Worm (Caenorhabditis elegans) whole organism, dauer: ENCODE results near the gene spp-12.

ENCODE experiments used
- unc-62 ChIP-seq: sonication (generic microtip); optimal IDR thresholded peaks from 2 replicates; lab custom pipeline; 2017; ENCODE audit warnings: missing biosample characterization, missing genetic modification reagents, missing genetic modification characterization

spp-12 gene

ce11 chrV:13878226-13878625 lies 11.4 kb upstream of the spp-12 start:
- TF ChIP-seq unc-62: no peak

ce11 chrV:13879241-13879640 lies 10.4 kb upstream of the spp-12 start, which contains the start of gene lbp-7:
Gene lbp-7 (plus strand): TSS chrV:13879552.
- no peak for TF ChIP-seq unc-62

- no peak for TF ChIP-seq unc-62
Observed at ce11 chrV:13880163-13880562, 9.5 kb upstream of the spp-12 start.

- TF ChIP-seq unc-62: no peak
Observed at ce11 chrV:13880607-13881006, 9.0 kb upstream of the spp-12 start, which contains the start of gene T22G5.3. Gene T22G5.3 (plus strand): TSS chrV:13880907.

- no peak for TF ChIP-seq unc-62
Observed at ce11 chrV:13887358-13887757, 2.3 kb upstream of the spp-12 start, which contains the start of gene srsx-19. Gene srsx-19 (plus strand): TSS chrV:13887658.

- no peak for TF ChIP-seq unc-62
Observed at ce11 chrV:13890473-13890872, 857 bp downstream of the spp-12 start, which contains the start of gene lbp-8. Gene lbp-8 (plus strand): TSS chrV:13890773.

- TF ChIP-seq unc-62: no peak
Observed at ce11 chrV:13891489-13891888, 1.9 kb downstream of the spp-12 start.

- TF ChIP-seq unc-62: no peak
Observed at ce11 chrV:13892457-13893375, 3.1 kb downstream of the spp-12 start, which contains the start of gene sptl-3. Gene sptl-3 (plus strand): TSS chrV:13893325.

ce11 chrV:13893583-13893982 lies 4.0 kb downstream of the spp-12 start:
- TF ChIP-seq unc-62: no peak

ce11 chrV:13898356-13898755 lies 8.7 kb downstream of the spp-12 start, which contains the start of gene cyp-35C1:
Gene cyp-35C1 (minus strand): TSS chrV:13898487.
- no peak for TF ChIP-seq unc-62

- TF ChIP-seq unc-62: no peak
Observed at ce11 chrV:13899213-13899612, 9.6 kb downstream of the spp-12 start, which contains the start of gene oac-3. Gene oac-3 (plus strand): TSS chrV:13899513.

- TF ChIP-seq unc-62: no peak
Observed at ce11 chrV:13902495-13902894, 12.9 kb downstream of the spp-12 start, which contains the start of gene C06B3.1. Gene C06B3.1 (plus strand): TSS chrV:13902795.

ce11 chrV:13904446-13904845 lies 14.8 kb downstream of the spp-12 start, which contains the start of gene stdh-3:
Gene stdh-3 (plus strand): TSS chrV:13904611.
- no peak for TF ChIP-seq unc-62

ce11 chrV:13906166-13906565 lies 16.6 kb downstream of the spp-12 start, which contains the start of gene stdh-1:
Gene stdh-1 (plus strand): TSS chrV:13906492.
- no peak for TF ChIP-seq unc-62

ce11 chrV:13907557-13908104 lies 18.0 kb downstream of the spp-12 start:
- TF ChIP-seq unc-62: no peak

ce11 chrV:13908120-13908915 lies 18.7 kb downstream of the spp-12 start:
- no peak for TF ChIP-seq unc-62

- TF ChIP-seq unc-62: no peak
Observed at ce11 chrV:13908916-13909176, 19.2 kb downstream of the spp-12 start, which contains the start of gene C06B3.6. Gene C06B3.6 (minus strand): TSS chrV:13908967.
